In genomic region chr2L:16706882-16707775, dm6 we compare ENCODE assay signal across 3 fruit fly cellular contexts.
TF ChIP-seq lines count a peak whose summit lies in the region.

No protein-coding gene starts in this region.

- no peak for TF ChIP-seq CTCF in whole organism, embryonic (GFP tag; optimal IDR thresholded peaks at IDR 0.05; lab: Kevin White, UChicago)

TF ChIP-seq in whole organism, adult, 20 proteins besides CTCF, POLR2A, EP300 and RAD21:
- TF ChIP-seq tj (GFP tag; optimal IDR thresholded peaks at IDR 0.05; lab: Kevin White, UChicago) (peak; percentile 83), kay (GFP tag; lab: Kevin White, UChicago; ENCODE audit: borderline replicate concordance) (peak; percentile 49), bab1 (GFP tag; optimal IDR thresholded peaks at IDR 0.05; lab: Kevin White, UChicago) (peak; percentile 22), pad (GFP tag; optimal IDR thresholded peaks at IDR 0.05; lab: Kevin White, UChicago) (no peak), CG11617 (GFP tag; optimal IDR thresholded peaks at IDR 0.05; lab: Kevin White, UChicago) (no peak)

TF ChIP-seq in whole organism, embryonic, 481 proteins besides CTCF, POLR2A, EP300 and RAD21 (continues in another document):
- TF ChIP-seq CG5245 (GFP tag; optimal IDR thresholded peaks at IDR 0.05; lab: Kevin White, UChicago) = no peak
- no peak for TF ChIP-seq CG30431 (GFP tag; optimal IDR thresholded peaks at IDR 0.05; lab: Kevin White, UChicago)
- peak; percentile 45; the same call in 2 of the 3 replicates for TF ChIP-seq row (GFP tag; IDR thresholded peaks at IDR 0.05; lab: Robert Waterston, UW)
- TF ChIP-seq CG15073 (GFP tag; optimal IDR thresholded peaks at IDR 0.05; lab: Kevin White, UChicago) = no peak
- TF ChIP-seq CG1024 (GFP tag; IDR thresholded peaks at IDR 0.05; lab: Robert Waterston, UW) = no peak
- peak in 1 of 2 experiments; percentile 45 for TF ChIP-seq bsh (GFP tag; optimal IDR thresholded peaks at IDR 0.05; lab: Kevin White, UChicago)
- no peak for TF ChIP-seq CG6689 (GFP tag; IDR thresholded peaks at IDR 0.05; lab: Robert Waterston, UW)
- TF ChIP-seq CG7372 (GFP tag; IDR thresholded peaks at IDR 0.05; lab: Robert Waterston, UW) = no peak
- peak; percentile 77 for TF ChIP-seq Med (GFP tag; lab: Kevin White, UChicago)
- peak; percentile 19 for TF ChIP-seq jumu (GFP tag; optimal IDR thresholded peaks at IDR 0.05; lab: Kevin White, UChicago)
- TF ChIP-seq NC2α (GFP tag; optimal IDR thresholded peaks at IDR 0.05; lab: Kevin White, UChicago) = no peak
- no peak for TF ChIP-seq ttk (GFP tag; IDR thresholded peaks at IDR 0.05; lab: Robert Waterston, UW)
- TF ChIP-seq Xbp1 (GFP tag; optimal IDR thresholded peaks at IDR 0.05; lab: Kevin White, UChicago) = peak; percentile 8
- peak; percentile 38; the same call in 1 of the 2 replicates for TF ChIP-seq Ada2b (GFP tag; IDR thresholded peaks at IDR 0.05; lab: Robert Waterston, UW)
- peak; percentile 51 for TF ChIP-seq CG7839 (tag; optimal IDR thresholded peaks at IDR 0.05; lab: Kevin White, UChicago)
- TF ChIP-seq CG10543 (GFP tag; optimal IDR thresholded peaks at IDR 0.05; lab: Kevin White, UChicago) = no peak
- TF ChIP-seq D19A (tag; optimal IDR thresholded peaks at IDR 0.05; lab: Kevin White, UChicago) = peak; percentile 27
- peak; percentile 1 for TF ChIP-seq tio (GFP tag; optimal IDR thresholded peaks at IDR 0.05; lab: Kevin White, UChicago)
- no peak for TF ChIP-seq dati (GFP tag; IDR thresholded peaks at IDR 0.05; lab: Robert Waterston, UW)
- TF ChIP-seq lab (GFP tag; optimal IDR thresholded peaks at IDR 0.05; lab: Kevin White, UChicago) = no peak
- TF ChIP-seq CG9932 (GFP tag; IDR thresholded peaks at IDR 0.05; lab: Robert Waterston, UW) = no peak
- TF ChIP-seq CG32532 (GFP tag; IDR thresholded peaks at IDR 0.05; lab: Robert Waterston, UW) = no peak
- TF ChIP-seq CG10431 (GFP tag; optimal IDR thresholded peaks at IDR 0.05; lab: Kevin White, UChicago) = no peak
- TF ChIP-seq BEAF-32 (GFP tag; optimal IDR thresholded peaks at IDR 0.05; lab: Kevin White, UChicago) = no peak
- TF ChIP-seq ash1 (GFP tag; optimal IDR thresholded peaks at IDR 0.05; lab: Kevin White, UChicago) = no peak
- no peak for TF ChIP-seq Dad (GFP tag; optimal IDR thresholded peaks at IDR 0.05; lab: Kevin White, UChicago)
- TF ChIP-seq CG15601 (tag; optimal IDR thresholded peaks at IDR 0.05; lab: Kevin White, UChicago) = no peak
- no peak for TF ChIP-seq Optix (GFP tag; IDR thresholded peaks at IDR 0.05; lab: Robert Waterston, UW)
- TF ChIP-seq Hr78 (GFP tag; optimal IDR thresholded peaks at IDR 0.05; lab: Kevin White, UChicago) = no peak
- TF ChIP-seq phol (tag; optimal IDR thresholded peaks at IDR 0.05; lab: Kevin White, UChicago) = no peak
- no peak for TF ChIP-seq CG13287 (GFP tag; IDR thresholded peaks at IDR 0.05; lab: Robert Waterston, UW; ENCODE audit: partially characterized antibody)
- no peak for TF ChIP-seq Lim3 (GFP tag; IDR thresholded peaks at IDR 0.05; lab: Robert Waterston, UW)
- no peak for TF ChIP-seq CG3726 (GFP tag; IDR thresholded peaks at IDR 0.05; lab: Robert Waterston, UW)
- no peak for TF ChIP-seq Antp (GFP tag; optimal IDR thresholded peaks at IDR 0.05; lab: Kevin White, UChicago)
- peak; percentile 4 for TF ChIP-seq CG9727 (GFP tag; optimal IDR thresholded peaks at IDR 0.05; lab: Kevin White, UChicago)
- no peak for TF ChIP-seq Dref (GFP tag; IDR thresholded peaks at IDR 0.05; lab: Robert Waterston, UW)
- no peak for TF ChIP-seq h (optimal IDR thresholded peaks at IDR 0.05; lab: Kevin White, UChicago)
- TF ChIP-seq CG8290 (GFP tag; optimal IDR thresholded peaks at IDR 0.05; lab: Kevin White, UChicago) = no peak
- TF ChIP-seq CG8290 (tag; optimal IDR thresholded peaks at IDR 0.05; lab: Kevin White, UChicago) = peak in 1 of 2 experiments; percentile 35
- no peak for TF ChIP-seq CG9876 (GFP tag; optimal IDR thresholded peaks at IDR 0.05; lab: Kevin White, UChicago)
- no peak for TF ChIP-seq CG12236 (GFP tag; optimal IDR thresholded peaks at IDR 0.05; lab: Kevin White, UChicago)
- TF ChIP-seq aop (GFP tag; IDR thresholded peaks at IDR 0.05; lab: Robert Waterston, UW) = no peak
- TF ChIP-seq odd (GFP tag; optimal IDR thresholded peaks at IDR 0.05; lab: Kevin White, UChicago) = peak; percentile 9
- TF ChIP-seq Sry-δ (GFP tag; optimal IDR thresholded peaks at IDR 0.05; lab: Kevin White, UChicago) = no peak
- TF ChIP-seq CG4360 (GFP tag; IDR thresholded peaks at IDR 0.05; lab: Robert Waterston, UW) = no peak
- no peak for TF ChIP-seq HHEX (GFP tag; optimal IDR thresholded peaks at IDR 0.05; lab: Kevin White, UChicago)

TF ChIP-seq in whole organism, prepupa, 60 proteins besides CTCF, POLR2A, EP300 and RAD21:
- TF ChIP-seq fd59A (GFP tag; optimal IDR thresholded peaks at IDR 0.05; lab: Kevin White, UChicago) (no peak), Sox14 (GFP tag; optimal IDR thresholded peaks at IDR 0.05; lab: Kevin White, UChicago) (no peak), Hr4 (GFP tag; optimal IDR thresholded peaks at IDR 0.05; lab: Kevin White, UChicago) (peak; percentile 47), Eip78C (GFP tag; lab: Kevin White, UChicago) (peak; percentile 56), CG4318 (GFP tag; optimal IDR thresholded peaks at IDR 0.05; lab: Kevin White, UChicago) (no peak), CG32006 (GFP tag; optimal IDR thresholded peaks at IDR 0.05; lab: Kevin White, UChicago) (peak; percentile 9), CG3919 (GFP tag; optimal IDR thresholded peaks at IDR 0.05; lab: Kevin White, UChicago) (no peak), Eip75B (GFP tag; optimal IDR thresholded peaks at IDR 0.05; lab: Kevin White, UChicago) (no peak), Eip93F (GFP tag; optimal IDR thresholded peaks at IDR 0.05; lab: Kevin White, UChicago) (no peak), CG6163 (GFP tag; IDR thresholded peaks at IDR 0.05; lab: Robert Waterston, UW) (0 out of 3 replicates have a peak, but pooled peaks have one; percentile 36), CG10631 (GFP tag; optimal IDR thresholded peaks at IDR 0.05; lab: Kevin White, UChicago) (no peak), Ets96B (tag; optimal IDR thresholded peaks at IDR 0.05; lab: Kevin White, UChicago) (no peak), eg (GFP tag; IDR thresholded peaks at IDR 0.05; lab: Robert Waterston, UW) (no peak), CG6276 (GFP tag; optimal IDR thresholded peaks at IDR 0.05; lab: Kevin White, UChicago) (no peak), CG6854 (GFP tag; optimal IDR thresholded peaks at IDR 0.05; lab: Kevin White, UChicago) (no peak), acj6 (GFP tag; optimal IDR thresholded peaks at IDR 0.05; lab: Kevin White, UChicago) (no peak), ss (GFP tag; optimal IDR thresholded peaks at IDR 0.05; lab: Kevin White, UChicago) (no peak), CG9139 (GFP tag; optimal IDR thresholded peaks at IDR 0.05; lab: Kevin White, UChicago) (no peak), CG16779 (tag; optimal IDR thresholded peaks at IDR 0.05; lab: Kevin White, UChicago) (no peak), CG15336 (GFP tag; IDR thresholded peaks at IDR 0.05; lab: Robert Waterston, UW) (no peak)
